Worm (Caenorhabditis elegans) whole organism, late embryonic: ENCODE results near the gene T01B6.1.

ENCODE experiments used
- ama-1 ChIP-seq: fragments of 150-350 bp; optimal IDR thresholded peaks from 2 replicates; lab custom pipeline; 2014
- ceh-14 ChIP-seq: sonication (generic microtip); optimal IDR thresholded peaks from 2 replicates; lab custom pipeline; 2016; ENCODE audit warnings: missing genotype, missing genetic modification characterization, missing compliant biosample characterization
- ceh-19 ChIP-seq: fragments of 200-800 bp; sonication (Bioruptor generic); optimal IDR thresholded peaks from 2 replicates; lab custom pipeline; 2018; ENCODE audit warnings: mild to moderate bottlenecking, missing genetic modification characterization, missing compliant biosample characterization
- ceh-6 ChIP-seq: fragments of 200-800 bp; sonication (Bioruptor generic); optimal IDR thresholded peaks from 2 replicates; lab custom pipeline; 2018; ENCODE audit warnings: mild to moderate bottlenecking, missing genetic modification characterization, missing compliant biosample characterization
- fax-1 ChIP-seq: sonication (generic microtip); optimal IDR thresholded peaks from 2 replicates; lab custom pipeline; 2016; ENCODE audit warnings: missing genotype, missing genetic modification characterization, missing compliant biosample characterization
- fkh-6 ChIP-seq: sonication (generic microtip); optimal IDR thresholded peaks from 2 replicates; lab custom pipeline; 2016; ENCODE audit warnings: missing genetic modification characterization, missing compliant biosample characterization
- gmeb-2 ChIP-seq: sonication (generic microtip); optimal IDR thresholded peaks from 2 replicates; lab custom pipeline; 2016; ENCODE audit warnings: missing genetic modification characterization, inconsistent platforms, missing compliant biosample characterization
- hlh-8 ChIP-seq: sonication (generic microtip); optimal IDR thresholded peaks from 2 replicates; lab custom pipeline; 2016; ENCODE audit warnings: missing genotype, missing genetic modification characterization, missing compliant biosample characterization
- nhr-232 ChIP-seq: sonication (generic microtip); optimal IDR thresholded peaks from 2 replicates; lab custom pipeline; 2016; ENCODE audit warnings: missing genetic modification characterization, missing compliant biosample characterization
- pag-3 ChIP-seq: sonication (generic microtip); optimal IDR thresholded peaks from 2 replicates; lab custom pipeline; 2016; ENCODE audit warnings: missing compliant biosample characterization, missing genetic modification characterization, borderline replicate concordance
- pha-4 ChIP-seq: fragments of 150-350 bp; optimal IDR thresholded peaks from 2 replicates; lab custom pipeline; 2018; ENCODE audit warnings: missing biosample characterization, missing genetic modification reagents, missing genetic modification characterization
- sox-4 ChIP-seq: sonication (generic microtip); optimal IDR thresholded peaks from 2 replicates; lab custom pipeline; 2017; ENCODE audit warnings: mild to moderate bottlenecking, missing genetic modification characterization, inconsistent platforms, missing compliant biosample characterization
- ttx-3 ChIP-seq: sonication (generic microtip); optimal IDR thresholded peaks from 2 replicates; lab custom pipeline; 2016; ENCODE audit warnings: missing genetic modification reagents, missing genetic modification characterization, missing compliant biosample characterization
- unc-55 ChIP-seq: sonication (generic microtip); optimal IDR thresholded peaks from 2 replicates; lab custom pipeline; 2017; ENCODE audit warnings: missing biosample characterization, missing genetic modification reagents, missing genetic modification characterization

DNA sequence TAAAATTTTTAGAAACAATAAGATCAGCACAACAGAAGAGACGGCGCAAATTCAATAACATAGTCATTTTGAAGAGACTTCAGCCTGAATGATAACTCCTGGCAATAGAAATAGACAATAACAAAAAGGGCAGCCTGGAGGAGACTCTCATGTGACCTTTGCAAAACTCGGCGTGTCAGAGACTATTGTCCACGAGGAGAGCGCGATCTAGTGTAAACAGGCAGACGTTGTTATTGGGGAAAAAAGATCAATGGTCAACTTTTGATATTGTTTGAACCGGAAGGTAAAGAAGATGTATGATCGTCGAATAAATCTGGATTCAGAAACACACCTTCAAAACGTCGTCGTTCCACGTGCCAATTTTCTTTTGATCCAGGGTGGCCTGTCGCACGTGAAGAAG is 19.3 kb upstream of the T01B6.1 start:
- no peak for TF ChIP-seq ceh-6
- TF ChIP-seq pag-3 = no peak
- no peak for TF ChIP-seq ceh-14 (tag; lab: Kevin White, UChicago)
- TF ChIP-seq fkh-6 (tag; lab: Kevin White, UChicago) = no peak
- TF ChIP-seq fax-1 = no peak
- TF ChIP-seq sox-4 = no peak
- no peak for TF ChIP-seq gmeb-2
- TF ChIP-seq hlh-8 (tag; lab: Kevin White, UChicago) = no peak
- no peak for TF ChIP-seq pha-4 (tag; lab: Kevin White, UChicago)
- no peak for TF ChIP-seq nhr-232 (tag; lab: Kevin White, UChicago)
- TF ChIP-seq unc-55 (GFP tag; lab: Kevin White, UChicago) = no peak
- TF ChIP-seq ama-1 (lab: Kevin White, UChicago) = no peak
- no peak for TF ChIP-seq ceh-19 (GFP tag; lab: Kevin White, UChicago)
- no peak for TF ChIP-seq ttx-3
